Fruit fly (Drosophila melanogaster) Kc167 (cell line): ENCODE results near the gene CG43084.

Experiments
- Myc ChIP-seq: fragments of >200 bp; optimal IDR thresholded peaks from 2 replicates; lab custom pipeline; 2017; ENCODE audit warnings: missing external identifiers
- Sin3A ChIP-seq: fragments of >200 bp; optimal IDR thresholded peaks from 2 replicates; lab custom pipeline; 2018; ENCODE audit warnings: missing external identifiers
- h ChIP-seq: fragments of >200 bp; optimal IDR thresholded peaks from 3 replicates; lab custom pipeline; 2018; ENCODE audit warnings: missing external identifiers
- insv ChIP-seq: fragments of >200 bp; optimal IDR thresholded peaks from 3 replicates; lab custom pipeline; 2018; ENCODE audit warnings: missing external identifiers
- psq ChIP-seq: fragments of >200 bp; optimal IDR thresholded peaks from 2 replicates; lab custom pipeline; 2017; ENCODE audit warnings: missing external identifiers
- ttk ChIP-seq: sonication (Bioruptor generic); optimal IDR thresholded peaks from 2 replicates; lab custom pipeline; 2017; ENCODE audit warnings: missing external identifiers

The CG43084 gene

DNA sequence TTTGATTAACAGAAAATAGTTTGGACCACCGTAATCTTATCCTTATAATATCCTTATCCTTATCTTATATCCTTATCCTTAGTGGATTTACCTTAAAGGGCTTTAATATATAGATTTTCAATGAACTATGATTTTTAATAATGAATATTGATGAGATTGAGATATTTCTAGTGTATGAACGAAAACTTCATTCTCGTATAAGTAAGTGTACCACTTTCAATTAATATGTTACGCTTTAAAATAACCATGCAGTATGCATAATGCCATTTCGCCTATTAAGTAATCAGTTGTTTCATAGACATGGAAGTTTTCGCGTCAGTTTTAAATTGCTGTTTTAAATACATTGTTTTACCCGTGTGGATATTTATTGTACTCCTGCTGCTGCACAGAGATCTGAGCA is 28.8 kb downstream of the CG43084 start, which contains the start of gene CG7304:
Gene CG7304, plus strand, starts transcription at position 301 of the 400 bp plus-strand sequence.
- TF ChIP-seq psq (lab: Kevin White, UChicago), result no peak
- TF ChIP-seq h (lab: Kevin White, UChicago), result no peak
- no peak for TF ChIP-seq insv (lab: Kevin White, UChicago)
- no peak for TF ChIP-seq ttk (lab: Kevin White, UChicago)

DNA sequence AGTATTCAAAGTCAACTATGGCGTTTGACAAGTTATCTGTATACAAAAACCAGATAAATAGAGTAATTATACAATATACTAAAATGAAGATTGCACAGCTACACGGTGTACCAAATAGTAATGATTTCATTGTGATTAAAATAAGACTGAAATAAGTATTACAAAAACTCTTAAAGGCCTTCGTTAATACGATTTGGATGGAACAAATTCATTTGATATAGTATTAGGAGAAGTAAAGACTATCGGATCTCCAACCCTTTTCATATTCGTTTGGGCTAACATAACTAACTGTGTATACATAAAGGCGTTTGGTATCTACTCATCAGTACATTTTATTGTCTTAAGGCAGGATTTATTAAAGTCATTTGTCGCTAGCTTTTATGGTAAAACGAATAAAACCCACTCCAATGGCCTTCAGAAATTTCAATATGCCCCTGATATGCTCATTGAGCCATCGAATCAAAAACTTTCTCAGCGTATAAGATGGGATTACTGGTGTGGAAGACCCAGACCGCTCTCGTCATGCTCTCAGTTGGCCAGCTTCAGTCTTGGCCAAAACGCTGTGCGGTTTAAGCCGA is 32.8 kb downstream of the CG43084 start, which contains the start of the genes CG7579 and Pgant8:
Gene CG7579, minus strand, starts transcription at position 101 of the 578 bp plus-strand sequence.
Gene Pgant8, plus strand, starts transcription at position 528 of the 578 bp plus-strand sequence.
- TF ChIP-seq psq (lab: Kevin White, UChicago), result no peak
- TF ChIP-seq insv (lab: Kevin White, UChicago), result no peak
- no peak for TF ChIP-seq Sin3A (lab: Kevin White, UChicago)
- no peak for TF ChIP-seq ttk (lab: Kevin White, UChicago)
- TF ChIP-seq h (lab: Kevin White, UChicago), result no peak
- no peak for TF ChIP-seq Myc (lab: Kevin White, UChicago)

DNA sequence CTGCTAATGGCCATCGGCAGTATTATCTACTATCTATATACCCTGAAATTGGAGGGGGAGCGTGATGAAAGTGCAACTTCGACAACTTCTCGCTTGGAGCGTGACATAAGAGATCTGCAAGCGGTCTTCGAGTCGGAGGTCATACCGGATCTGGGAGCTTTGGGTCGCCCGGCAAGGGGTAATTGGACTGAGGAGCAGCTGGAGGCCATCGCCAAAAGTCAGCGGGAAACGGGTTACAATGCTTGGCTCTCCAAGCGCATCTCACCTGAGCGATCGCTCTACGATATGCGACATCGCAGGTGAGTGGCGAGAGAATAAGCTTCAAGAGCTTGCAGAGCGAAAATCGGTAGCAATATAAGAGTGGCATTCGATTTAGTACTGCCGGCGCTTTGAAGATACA is 33.4 kb downstream of the CG43084 start:
- TF ChIP-seq Myc (lab: Kevin White, UChicago) (no peak), psq (lab: Kevin White, UChicago) (no peak)

DNA sequence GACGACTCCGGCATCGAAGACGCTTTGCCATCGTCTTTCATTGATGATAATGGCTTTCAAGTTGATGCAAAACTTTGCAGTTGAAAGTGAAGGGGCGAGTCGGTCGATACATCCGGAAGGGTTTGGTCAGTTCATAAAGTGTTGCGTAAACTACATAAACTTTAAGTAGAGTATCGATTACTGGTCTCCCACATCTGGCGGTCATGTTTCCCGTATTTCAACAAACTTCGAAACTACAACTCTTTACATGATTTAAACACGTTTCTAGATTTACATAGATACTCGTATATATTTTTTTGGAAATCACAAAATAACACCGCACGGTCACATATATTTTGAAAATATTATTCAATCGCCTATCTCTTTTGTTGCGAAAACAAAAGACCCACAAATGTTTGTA is 37.1 kb downstream of the CG43084 start, which contains the start of gene CG34452:
Gene CG34452, minus strand, starts transcription at position 101 of the 400 bp plus-strand sequence.
- TF ChIP-seq Myc (lab: Kevin White, UChicago), result no peak
- no peak for TF ChIP-seq Sin3A (lab: Kevin White, UChicago)
- TF ChIP-seq h (lab: Kevin White, UChicago), result no peak
- no peak for TF ChIP-seq psq (lab: Kevin White, UChicago)
- TF ChIP-seq ttk (lab: Kevin White, UChicago), result no peak
- no peak for TF ChIP-seq insv (lab: Kevin White, UChicago)

DNA sequence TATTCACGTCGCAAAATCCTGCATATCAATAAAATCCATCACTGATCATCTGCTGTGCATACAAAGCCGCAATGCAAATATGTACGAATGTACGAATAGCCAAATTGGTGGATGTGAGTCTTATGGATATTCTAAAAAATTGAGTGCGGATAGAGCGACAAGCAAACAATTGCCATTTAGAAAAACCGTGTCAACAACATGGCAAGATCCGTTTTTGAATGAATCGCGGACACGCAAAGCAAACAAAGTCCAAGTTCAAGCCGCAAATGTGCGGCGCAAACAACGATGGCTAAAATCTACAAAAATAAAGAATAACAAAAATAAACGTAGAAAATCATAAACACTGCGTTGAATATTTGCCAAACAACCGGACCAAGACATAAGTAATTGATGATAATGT is 38.9 kb downstream of the CG43084 start:
- TF ChIP-seq ttk (lab: Kevin White, UChicago) (no peak), psq (lab: Kevin White, UChicago) (no peak), h (lab: Kevin White, UChicago) (no peak), Sin3A (lab: Kevin White, UChicago) (no peak), Myc (lab: Kevin White, UChicago) (no peak), insv (lab: Kevin White, UChicago) (no peak)

DNA sequence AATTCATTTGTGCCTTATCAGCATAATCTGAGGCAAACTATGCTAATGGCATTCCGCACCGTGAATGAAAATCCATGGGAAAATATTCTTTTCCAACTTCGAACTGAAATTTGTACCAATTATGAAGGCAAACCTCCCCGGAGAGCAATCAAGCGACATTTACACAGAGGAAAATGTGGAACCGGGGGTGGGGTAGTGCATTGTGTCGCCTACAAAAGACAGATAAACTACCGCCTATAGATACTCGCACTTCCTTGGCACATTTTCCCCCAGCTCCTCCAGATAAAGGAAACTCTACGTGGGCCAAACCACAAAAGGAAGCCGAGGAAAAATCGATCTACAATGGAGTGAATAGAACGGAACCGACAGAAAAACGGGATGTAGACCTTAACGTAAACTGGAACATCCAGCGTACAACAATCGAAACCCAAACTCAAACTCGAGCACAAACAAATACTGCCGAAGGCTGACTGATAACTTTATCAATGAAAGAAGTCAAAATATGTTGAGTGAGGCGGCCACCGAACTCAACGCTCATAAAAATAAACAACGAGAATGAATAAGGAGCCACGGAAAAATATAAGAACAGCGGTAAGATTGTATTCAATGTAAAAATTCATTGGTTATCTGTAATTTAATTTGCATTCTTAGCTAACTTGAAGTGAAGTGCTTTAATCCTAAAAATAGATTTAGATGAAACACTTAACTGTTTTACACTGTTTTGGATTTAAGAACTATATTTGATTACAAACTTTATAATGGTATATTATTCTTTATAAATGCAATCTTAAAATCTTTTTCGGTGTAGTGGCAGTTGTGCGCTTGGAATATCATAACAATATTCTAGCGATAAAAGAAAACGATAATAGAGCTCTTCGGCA is 40.3 kb downstream of the CG43084 start:
- TF ChIP-seq Myc (lab: Kevin White, UChicago) (no peak), h (lab: Kevin White, UChicago) (no peak), Sin3A (lab: Kevin White, UChicago) (no peak), psq (lab: Kevin White, UChicago) (no peak)

DNA sequence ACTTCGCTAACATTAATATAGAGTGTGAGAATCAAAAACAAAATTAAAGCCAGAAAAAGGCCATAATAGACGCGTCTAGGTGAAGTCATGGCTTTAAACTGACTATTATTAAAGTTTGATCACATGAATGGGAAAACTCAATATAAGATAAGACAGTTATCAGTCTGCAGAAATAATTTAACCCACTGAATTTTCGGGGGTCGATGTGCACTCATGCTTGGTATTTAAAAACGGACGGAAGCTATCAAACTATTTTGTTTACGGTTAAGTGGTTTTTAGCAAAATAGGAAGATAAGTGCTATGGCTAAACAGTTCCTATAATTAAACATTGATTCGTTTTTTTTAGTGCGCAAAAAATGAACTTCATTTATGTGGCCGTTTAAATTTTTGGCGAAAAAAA is 41.3 kb downstream of the CG43084 start, which contains the start of gene CG34451:
Gene CG34451, minus strand, starts transcription at position 101 of the 400 bp plus-strand sequence.
- no peak for TF ChIP-seq psq (lab: Kevin White, UChicago)
- TF ChIP-seq h (lab: Kevin White, UChicago), result no peak
- TF ChIP-seq insv (lab: Kevin White, UChicago), result no peak
- TF ChIP-seq Myc (lab: Kevin White, UChicago), result no peak
- no peak for TF ChIP-seq Sin3A (lab: Kevin White, UChicago)
- no peak for TF ChIP-seq ttk (lab: Kevin White, UChicago)

DNA sequence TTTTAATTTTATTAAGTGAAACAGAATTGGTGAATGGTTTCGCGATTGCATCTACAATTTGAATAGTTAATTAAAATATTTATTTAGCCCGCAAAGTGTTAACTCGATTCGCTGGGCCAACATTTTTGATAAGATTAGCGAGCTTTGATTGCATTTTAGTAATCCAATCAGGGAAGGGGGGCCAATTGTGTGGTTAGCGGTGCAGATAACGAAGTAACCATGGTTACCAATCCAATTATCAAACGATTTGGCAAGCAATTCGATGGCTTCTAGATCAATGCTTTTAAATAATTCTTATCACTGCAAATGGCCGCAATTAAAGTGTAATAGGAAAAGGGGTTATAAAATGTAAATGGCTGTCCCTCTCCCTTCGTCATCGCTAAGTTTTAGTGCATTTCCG is 41.7 kb downstream of the CG43084 start:
- TF ChIP-seq Sin3A (lab: Kevin White, UChicago) (no peak), psq (lab: Kevin White, UChicago) (no peak), insv (lab: Kevin White, UChicago) (no peak), Myc (lab: Kevin White, UChicago) (no peak), ttk (lab: Kevin White, UChicago) (no peak), h (lab: Kevin White, UChicago) (no peak)

DNA sequence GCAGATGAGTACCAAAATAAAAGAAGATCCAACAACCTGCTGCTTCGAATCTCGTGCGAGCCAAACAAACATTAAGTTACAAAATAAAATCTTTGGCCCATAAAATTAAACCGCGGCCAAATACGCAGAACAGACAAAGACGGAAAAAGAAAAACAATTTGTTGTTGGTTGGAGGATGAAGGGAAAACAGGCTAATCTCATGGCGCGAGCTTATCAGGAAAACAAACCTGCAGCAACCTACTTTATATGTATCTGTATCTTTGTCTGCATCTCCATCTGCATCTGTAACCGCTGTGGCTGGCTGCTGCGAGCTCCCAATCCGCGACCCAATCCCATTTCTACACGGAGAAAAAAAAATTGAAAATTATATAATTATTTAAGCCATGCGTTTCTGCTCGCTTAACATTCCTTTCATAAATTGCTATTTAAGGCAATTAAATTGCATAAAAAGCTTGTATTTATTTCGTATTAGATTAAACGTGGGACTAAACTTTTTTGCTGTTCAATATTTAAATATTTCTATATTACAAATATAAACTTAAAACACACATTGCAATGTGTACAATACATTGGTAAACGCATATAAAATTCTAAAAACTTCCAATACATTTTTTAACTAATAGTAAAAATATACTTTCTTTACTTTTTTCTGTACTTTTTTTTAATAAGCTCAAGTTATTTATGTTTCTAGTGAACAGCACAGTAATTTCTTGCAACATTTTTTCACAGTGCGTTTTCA is 42.3 kb downstream of the CG43084 start:
- TF ChIP-seq insv (lab: Kevin White, UChicago) (no peak), ttk (lab: Kevin White, UChicago) (no peak), Myc (lab: Kevin White, UChicago) (no peak), psq (lab: Kevin White, UChicago) (no peak), h (lab: Kevin White, UChicago) (no peak), Sin3A (lab: Kevin White, UChicago) (no peak)

DNA sequence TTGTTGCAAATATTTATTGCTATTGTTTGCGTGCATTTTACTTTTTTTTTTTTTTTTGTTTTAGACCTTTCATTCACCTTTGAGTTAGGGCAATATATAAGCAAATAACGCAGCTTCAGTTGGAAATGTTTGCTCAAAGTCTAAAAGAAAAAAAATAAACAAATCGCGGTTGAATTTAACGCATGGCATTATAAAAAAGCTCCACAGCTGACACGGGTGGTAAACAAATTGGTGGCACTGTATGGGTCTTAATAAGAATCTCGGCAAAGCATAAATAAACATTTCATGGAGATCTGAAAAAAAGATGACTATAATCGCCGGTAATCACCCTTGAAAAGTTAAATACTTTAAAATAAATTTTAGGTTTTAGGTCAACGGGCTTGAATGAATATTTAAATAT is 43.8 kb downstream of the CG43084 start:
- TF ChIP-seq Myc (lab: Kevin White, UChicago), result no peak
- TF ChIP-seq h (lab: Kevin White, UChicago), result no peak
- TF ChIP-seq psq (lab: Kevin White, UChicago), result no peak
- no peak for TF ChIP-seq insv (lab: Kevin White, UChicago)
- no peak for TF ChIP-seq Sin3A (lab: Kevin White, UChicago)
- no peak for TF ChIP-seq ttk (lab: Kevin White, UChicago)

DNA sequence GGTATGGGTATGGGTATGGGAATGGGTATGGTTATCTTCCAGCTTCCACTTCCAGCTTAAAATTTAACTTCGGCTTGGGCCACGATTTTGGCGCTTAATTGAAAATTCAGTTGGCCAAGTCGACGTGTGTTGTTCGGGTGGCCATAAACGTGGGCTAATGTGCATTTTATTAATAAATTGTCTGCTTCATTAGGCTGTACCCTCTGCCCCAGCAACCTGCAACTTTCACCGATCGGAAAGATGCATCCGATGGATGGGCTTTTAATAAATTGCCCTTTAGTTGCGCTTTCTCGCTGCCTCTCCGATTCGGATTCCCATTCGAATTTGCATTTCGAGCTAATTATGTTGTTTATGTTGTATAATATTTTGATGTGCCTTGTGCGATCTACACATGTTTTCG is 44.5 kb downstream of the CG43084 start:
- TF ChIP-seq psq (lab: Kevin White, UChicago) (no peak), Myc (lab: Kevin White, UChicago) (no peak), insv (lab: Kevin White, UChicago) (no peak), h (lab: Kevin White, UChicago) (no peak), Sin3A (lab: Kevin White, UChicago) (no peak)
